Fruit fly (Drosophila melanogaster) Kc167 (cell line): ENCODE measurements around the gene CG33060.

ENCODE experiments used
- psq ChIP-seq: fragments of >200 bp; optimal IDR thresholded peaks from 2 replicates; lab custom pipeline; 2017; ENCODE audit warnings: missing external identifiers
- ttk ChIP-seq: sonication (Bioruptor generic); optimal IDR thresholded peaks from 2 replicates; lab custom pipeline; 2017; ENCODE audit warnings: missing external identifiers

DNA sequence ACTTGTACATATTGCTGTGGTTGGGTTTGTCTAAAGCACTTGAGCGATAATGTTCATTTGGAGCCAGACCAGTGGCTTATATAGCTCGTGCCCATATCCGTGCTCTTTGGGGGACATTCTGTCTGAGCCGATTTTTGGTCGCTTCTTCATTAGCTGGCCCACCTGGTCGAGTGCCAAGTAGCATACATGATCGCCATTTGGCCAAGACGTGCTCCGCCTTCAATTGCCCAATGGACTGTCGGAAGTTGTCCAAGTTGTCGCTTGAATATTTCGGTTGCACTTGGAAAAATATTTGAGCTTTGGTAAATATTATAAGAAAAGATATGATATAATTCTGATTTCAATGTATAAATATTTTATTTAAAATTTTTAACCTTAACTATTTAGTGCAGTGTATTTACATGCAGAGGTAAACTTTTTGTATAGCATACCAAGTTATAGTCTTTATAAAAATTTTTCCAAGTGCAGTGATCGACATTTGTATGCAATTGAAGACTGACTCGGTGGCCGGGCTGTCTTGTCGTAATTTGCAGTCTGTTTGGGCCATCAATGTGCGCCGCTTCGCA lies 45.4 kb upstream of the CG33060 start, which contains the start of gene CG13047:
- TF ChIP-seq ttk (lab: Kevin White, UChicago): no peak
- no peak for TF ChIP-seq psq (lab: Kevin White, UChicago)
